Fruit fly (Drosophila melanogaster): ENCODE results near the gene CG7829.

CG7829 gene

dm6 chr3R:29772090-29772794, 45.3 kb downstream of the CG7829 start (continued):
- TF ChIP-seq CG7928 (GFP tag; optimal IDR thresholded peaks at IDR 0.05) (peak; percentile 89), CG31388 (GFP tag; optimal IDR thresholded peaks at IDR 0.05) (no peak), CG14441 (GFP tag; IDR thresholded peaks at IDR 0.05) (peak; percentile 42; the same call in 1 of the 2 replicates), CG18011 (GFP tag; optimal IDR thresholded peaks at IDR 0.05) (no peak), HLH54F (GFP tag; optimal IDR thresholded peaks at IDR 0.05) (peak; percentile 10), ap (GFP tag; IDR thresholded peaks at IDR 0.05) (no peak), CG31365 (tag; optimal IDR thresholded peaks at IDR 0.05) (no peak), CG16815 (GFP tag; optimal IDR thresholded peaks at IDR 0.05) (peak; percentile 58), CG6272 (GFP tag; IDR thresholded peaks at IDR 0.05) (peak; percentile 46), Fer3 (tag; optimal IDR thresholded peaks at IDR 0.05) (no peak), Pdp1 (GFP tag; optimal IDR thresholded peaks at IDR 0.05) (peak in 1 of 2 experiments; percentile 12), CG8765 (GFP tag; IDR thresholded peaks at IDR 0.05) (peak; percentile 48; the same call in 1 of the 2 replicates), CG4282 (GFP tag; optimal IDR thresholded peaks at IDR 0.05) (no peak), gfzf (GFP tag; optimal IDR thresholded peaks at IDR 0.05) (no peak), sisA (GFP tag; IDR thresholded peaks at IDR 0.05) (no peak; the same call in 1 of the 2 replicates), sima (GFP tag; optimal IDR thresholded peaks at IDR 0.05) (no peak), CG15514 (GFP tag; optimal IDR thresholded peaks at IDR 0.05) (peak; percentile 98), knrl (GFP tag; IDR thresholded peaks at IDR 0.05; ENCODE audit: partially characterized antibody) (no peak), Abd-B (GFP tag; optimal IDR thresholded peaks at IDR 0.05) (peak; percentile 45), CoRest (tag; optimal IDR thresholded peaks at IDR 0.05) (peak; percentile 63), CG31441 (GFP tag; IDR thresholded peaks at IDR 0.05) (peak; percentile 32; the same call in 1 of the 2 replicates), Dref (GFP tag; IDR thresholded peaks at IDR 0.05) (no peak), sens (GFP tag) (peak; percentile 91), ATbp (GFP tag; optimal IDR thresholded peaks at IDR 0.05) (no peak), crp (GFP tag; optimal IDR thresholded peaks at IDR 0.05) (peak in 1 of 2 experiments; percentile 50), CG9876 (GFP tag; optimal IDR thresholded peaks at IDR 0.05) (no peak), tio (GFP tag; optimal IDR thresholded peaks at IDR 0.05) (peak; percentile 62), HmgZ (tag; optimal IDR thresholded peaks at IDR 0.05) (no peak), trem (tag; optimal IDR thresholded peaks at IDR 0.05) (no peak), CG42726 (GFP tag; IDR thresholded peaks at IDR 0.05; ENCODE audit: partially characterized antibody) (no peak), slp2 (GFP tag; optimal IDR thresholded peaks at IDR 0.05) (peak; percentile 13), Nf-YC (tag; optimal IDR thresholded peaks at IDR 0.05) (no peak), YL-1 (GFP tag; optimal IDR thresholded peaks at IDR 0.05) (no peak), CG12155 (GFP tag; optimal IDR thresholded peaks at IDR 0.05) (no peak), crc (GFP tag; optimal IDR thresholded peaks at IDR 0.05) (no peak), CG9215 (GFP tag; IDR thresholded peaks at IDR 0.05) (peak; percentile 32; the same call in 1 of the 2 replicates), Doc3 (GFP tag; IDR thresholded peaks at IDR 0.05; ENCODE audit: partially characterized antibody) (peak; percentile 28; the same call in 1 of the 3 replicates), CG12391 (tag; optimal IDR thresholded peaks at IDR 0.05) (peak; percentile 40), CG10979 (tag; optimal IDR thresholded peaks at IDR 0.05) (no peak), CG6254 (GFP tag; optimal IDR thresholded peaks at IDR 0.05) (no peak), prd (optimal IDR thresholded peaks at IDR 0.05) (no peak), prd (GFP tag; IDR thresholded peaks at IDR 0.05) (peak; percentile 51; the same call in 2 of the 3 replicates), CG10267 (tag; optimal IDR thresholded peaks at IDR 0.05) (peak; percentile 27), CG5245 (GFP tag; optimal IDR thresholded peaks at IDR 0.05) (no peak), Max (GFP tag; optimal IDR thresholded peaks at IDR 0.05) (peak; percentile 5), Nf-YA (GFP tag; IDR thresholded peaks at IDR 0.05) (no peak), CG9817 (tag; optimal IDR thresholded peaks at IDR 0.05) (peak; percentile 35), CG7372 (GFP tag; IDR thresholded peaks at IDR 0.05) (no peak), CG17359 (tag; optimal IDR thresholded peaks at IDR 0.05) (peak; percentile 8)

Measured in whole organism, embryonic.